Worm (Caenorhabditis elegans) whole organism, L4 larva: ENCODE measurements around the gene W08E12.7.
"Not testable (repeated sequence)": the region's sequence is repeated elsewhere in the genome, so short reads cannot be mapped to it uniquely, and the experiment has no call there.

Experiments
- ama-1 ChIP-seq: fragments of 150-350 bp; optimal IDR thresholded peaks from 2 replicates; lab custom pipeline; 2014; ENCODE audit warnings: inconsistent platforms, mixed read lengths
- nhr-237 ChIP-seq: sonication (generic microtip); optimal IDR thresholded peaks from 2 replicates; lab custom pipeline; 2017; ENCODE audit warnings: missing biosample characterization, missing genetic modification characterization
- ztf-11 ChIP-seq: fragments of 150-350 bp; optimal IDR thresholded peaks from 2 replicates; lab custom pipeline; 2014; ENCODE audit warnings: missing biosample characterization, missing genetic modification characterization

- not testable (repeated sequence) for TF ChIP-seq ama-1 (lab: Kevin White, UChicago); nhr-237; ztf-11 (tag; lab: Kevin White, UChicago)
Measured at ce11 chrIV:3320778-3321177, 25.8 kb downstream of the W08E12.7 start.
